Worm (Caenorhabditis elegans): ENCODE results near the gene snt-5.

The snt-5 gene

DNA sequence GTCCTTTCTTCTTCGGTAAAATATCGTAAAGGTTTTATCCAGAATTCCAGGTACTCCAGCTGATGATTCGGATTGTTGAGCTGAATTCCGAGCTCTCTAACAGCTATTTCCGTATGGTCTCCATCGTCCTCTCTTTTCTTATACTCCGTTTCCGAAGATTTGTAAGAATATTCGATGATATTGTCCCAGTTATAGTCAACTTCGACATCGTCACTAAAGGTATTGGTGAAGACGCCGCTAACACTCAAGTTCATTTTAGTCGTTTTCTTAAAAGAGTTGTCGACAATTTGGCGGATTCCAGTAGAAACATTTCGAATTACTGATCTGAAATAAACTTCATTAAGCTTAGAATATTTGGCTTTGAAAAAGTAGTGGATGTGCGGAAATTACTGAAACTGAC is 23.7 kb upstream of the snt-5 start:
- TF ChIP-seq spr-1 (tag; optimal IDR thresholded peaks at IDR 0.05), result no peak
- TF ChIP-seq skn-1 (tag; optimal IDR thresholded peaks at IDR 0.05), result no peak

DNA sequence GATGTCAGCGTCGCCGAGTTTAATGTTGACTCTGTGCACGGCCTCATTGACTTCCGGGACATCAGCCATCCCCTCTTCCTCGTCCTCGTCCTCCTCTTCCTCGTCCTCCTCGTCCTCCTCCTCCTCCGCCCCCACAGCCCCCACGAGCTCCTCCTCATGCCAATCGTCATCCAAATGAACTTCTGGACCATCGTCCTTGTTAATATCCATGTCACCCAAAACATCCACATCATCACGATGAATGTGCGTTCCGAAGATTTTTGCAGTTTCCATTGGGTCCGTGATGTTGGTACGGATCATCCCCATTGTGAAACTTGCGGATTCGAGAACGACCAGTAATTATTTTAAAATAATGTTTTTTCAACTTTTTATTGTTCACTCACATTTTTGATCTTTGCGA is 23.0 kb upstream of the snt-5 start:
- no peak for TF ChIP-seq ctbp-1 (GFP tag; IDR thresholded peaks at IDR 0.05)
- TF ChIP-seq set-16 (GFP tag; IDR thresholded peaks at IDR 0.05), result peak; percentile 80
- no peak for TF ChIP-seq hlh-30 (tag; optimal IDR thresholded peaks at IDR 0.05; ENCODE audit: insufficient read depth)
- peak; percentile 99 for TF ChIP-seq aha-1 (tag)
- no peak for TF ChIP-seq pqm-1 (tag; optimal IDR thresholded peaks at IDR 0.05)

DNA sequence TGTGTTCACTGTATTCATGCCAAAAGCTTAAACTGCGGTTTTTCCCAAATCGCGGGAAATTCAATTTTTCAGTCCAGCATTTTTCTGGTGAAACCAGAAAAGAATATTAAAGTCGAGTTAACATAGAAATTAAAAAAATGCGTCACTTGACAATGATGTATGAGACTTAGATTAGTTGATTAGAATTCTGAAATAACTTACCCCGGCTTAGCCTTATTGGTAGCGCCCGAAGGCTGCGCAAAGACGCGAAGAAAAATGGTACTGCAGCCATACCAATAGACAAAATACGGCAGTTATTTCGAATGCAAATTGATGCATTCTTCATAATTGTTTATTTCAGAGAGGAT is 22.0 kb upstream of the snt-5 start:
- TF ChIP-seq zfp-3 (GFP tag; conservative IDR thresholded peaks at IDR 0.05) (no peak), saeg-2 (GFP tag; IDR thresholded peaks at IDR 0.05) (no peak)

DNA sequence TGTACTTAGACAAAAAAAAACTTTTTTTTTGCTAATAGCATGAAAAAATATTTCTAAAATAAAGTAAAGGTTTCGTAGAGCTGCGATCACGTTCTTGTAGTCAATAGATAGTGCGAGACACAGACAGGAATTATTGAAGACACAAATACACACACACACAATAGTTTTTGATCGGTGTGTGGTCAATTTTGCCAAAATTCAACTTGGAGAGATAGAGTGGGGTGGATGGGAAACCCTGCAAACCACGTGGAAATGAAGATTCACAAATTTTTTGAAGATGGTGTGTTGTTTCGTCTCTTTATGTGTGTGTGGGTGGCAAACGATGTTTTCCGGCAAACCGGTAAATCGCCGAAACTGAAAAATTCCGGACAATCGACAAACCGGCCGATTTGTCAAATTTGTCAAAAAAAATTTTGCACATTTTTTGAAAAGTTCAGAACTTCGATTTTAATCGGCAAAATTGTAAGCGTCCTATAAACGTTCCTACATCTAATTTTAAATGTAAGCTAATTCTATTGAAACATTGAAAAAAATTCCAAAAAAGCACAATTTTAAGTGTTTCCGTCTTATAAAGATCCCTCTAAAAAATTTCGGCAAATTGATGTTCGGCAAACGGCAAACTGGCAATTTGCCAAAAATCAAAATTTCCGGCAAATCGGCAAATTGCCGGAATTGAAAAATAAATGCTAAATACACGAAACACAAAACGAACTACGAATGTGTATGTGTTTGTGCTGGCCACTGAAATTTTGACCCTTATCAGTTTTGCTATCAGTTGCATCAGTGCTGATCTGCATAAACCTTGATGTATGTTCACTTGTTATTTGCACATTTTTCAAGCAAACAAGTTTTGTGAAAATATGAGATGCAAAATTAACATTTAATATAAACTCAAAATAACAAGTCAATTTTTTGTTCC is 21.4 kb upstream of the snt-5 start:
- TF ChIP-seq daf-16 (GFP tag; optimal IDR thresholded peaks at IDR 0.05) (no peak), daf-16 (tag; optimal IDR thresholded peaks at IDR 0.05) (peak; percentile 90), ctbp-1 (GFP tag; IDR thresholded peaks at IDR 0.05) (no peak), hlh-11 (tag; optimal IDR thresholded peaks at IDR 0.05) (peak; percentile 4), lin-15B (tag; optimal IDR thresholded peaks at IDR 0.05) (no peak), aha-1 (tag) (peak; percentile 97), unc-62 (GFP tag; optimal IDR thresholded peaks at IDR 0.05 in 1 of 2) (peak in 1 of 2 experiments; percentile 87), unc-62 (tag; optimal IDR thresholded peaks at IDR 0.05) (no peak), nhr-28 (tag; optimal IDR thresholded peaks at IDR 0.05) (peak; percentile 87), dve-1 (tag; optimal IDR thresholded peaks at IDR 0.05; ENCODE audit: insufficient read depth) (peak; percentile 28), ama-1 (optimal IDR thresholded peaks at IDR 0.05) (no peak), pqm-1 (tag; optimal IDR thresholded peaks at IDR 0.05) (peak; percentile 64)

DNA sequence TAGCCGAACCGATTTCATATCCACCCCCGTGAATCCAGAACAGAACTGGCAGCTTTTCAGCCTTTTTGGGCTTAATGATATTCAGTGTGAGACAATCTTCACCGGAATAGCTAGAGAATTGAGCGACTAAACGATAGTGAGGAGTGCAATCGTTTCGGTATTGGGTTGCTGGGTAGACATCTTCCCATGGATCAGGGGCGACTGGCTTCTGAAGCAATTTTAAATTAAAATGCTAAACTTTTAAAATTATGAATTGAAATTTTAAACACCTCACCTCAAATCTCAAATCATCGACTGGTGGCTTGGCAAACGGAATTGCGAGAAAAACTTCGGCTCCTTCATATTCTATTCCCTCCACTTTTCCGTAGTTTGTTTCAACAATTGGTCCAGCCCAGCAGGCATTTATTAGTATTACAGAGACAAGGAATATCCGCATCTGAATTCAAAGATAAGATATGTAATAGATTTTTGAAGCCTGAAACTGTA is 20.4 kb upstream of the snt-5 start, which contains the start of gene ges-1:
ges-1 (minus strand) TSS at position 436 of the 486 bp plus-strand sequence.
- TF ChIP-seq spr-3 (GFP tag; optimal IDR thresholded peaks at IDR 0.05) (no peak), lim-7 (GFP tag; IDR thresholded peaks at IDR 0.05) (no peak), attf-4 (tag; optimal IDR thresholded peaks at IDR 0.05) (no peak), unc-62 (GFP tag; optimal IDR thresholded peaks at IDR 0.05 in 1 of 2) (peak in 1 of 2 experiments; percentile 13), unc-62 (tag; optimal IDR thresholded peaks at IDR 0.05) (no peak), ZK337.2 (GFP tag; IDR thresholded peaks at IDR 0.05) (no peak), aha-1 (tag) (peak; percentile 90)

DNA sequence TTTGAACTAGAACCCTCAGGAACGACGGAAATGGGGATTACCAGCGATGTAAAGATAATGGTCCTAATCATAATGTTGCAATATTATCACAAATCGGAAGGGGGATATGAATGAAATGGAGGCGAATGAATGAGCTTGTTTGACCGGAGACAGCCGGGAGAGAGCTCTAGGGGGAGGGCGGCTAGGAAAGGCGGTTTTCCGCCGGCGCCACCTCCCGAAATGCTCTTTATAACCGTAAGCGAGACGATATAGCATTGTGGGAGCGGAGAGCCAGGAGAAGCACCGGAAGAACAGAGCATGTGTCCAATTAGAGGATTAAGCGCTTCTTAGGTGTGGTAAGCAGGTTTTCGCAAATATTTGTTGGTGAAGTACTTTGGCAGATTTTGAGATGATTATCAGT is 14.2 kb upstream of the snt-5 start, which contains the start of gene R12A1.3:
R12A1.3 (minus strand) TSS at position 200 of the 400 bp plus-strand sequence.
- TF ChIP-seq lin-1 (GFP tag; IDR thresholded peaks at IDR 0.05) (no peak), set-16 (GFP tag; IDR thresholded peaks at IDR 0.05) (peak; percentile 54; the same call in 1 of the 2 replicates)

DNA sequence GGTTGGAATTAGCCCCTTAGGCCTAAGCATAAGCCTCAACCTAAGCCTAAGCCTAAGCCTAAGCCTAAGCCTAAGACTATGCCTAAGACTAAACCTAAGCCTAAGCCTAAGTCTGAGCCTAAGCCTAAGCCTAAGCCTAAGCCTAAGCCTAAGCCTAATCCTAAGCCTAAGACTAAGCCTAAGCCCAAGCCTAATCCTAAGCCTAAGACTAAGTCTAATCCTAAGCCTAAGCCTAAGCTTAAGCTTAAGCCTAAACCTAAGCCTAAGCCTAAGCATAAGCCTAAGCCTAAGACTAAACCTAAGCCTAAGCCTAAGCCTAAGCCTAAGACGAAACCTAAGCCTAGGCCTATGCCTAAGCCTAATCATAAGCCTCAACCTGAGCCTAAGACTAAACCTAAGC is 12.0 kb upstream of the snt-5 start:
- no peak for TF ChIP-seq ceh-82 (tag; optimal IDR thresholded peaks at IDR 0.05)
- TF ChIP-seq cey-2 (tag; optimal IDR thresholded peaks at IDR 0.05; ENCODE audit: borderline replicate concordance, insufficient read depth), result no peak
- no peak for TF ChIP-seq unc-62 (GFP tag; optimal IDR thresholded peaks at IDR 0.05 in 1 of 2)
- no peak for TF ChIP-seq unc-62 (tag; optimal IDR thresholded peaks at IDR 0.05)
- TF ChIP-seq aha-1 (tag), result no peak
- no peak for TF ChIP-seq tra-1 (GFP tag; IDR thresholded peaks at IDR 0.05)
- no peak for TF ChIP-seq gei-8 (GFP tag; optimal IDR thresholded peaks at IDR 0.05)
- TF ChIP-seq F44E2.7 (GFP tag; IDR thresholded peaks at IDR 0.05), result no peak
- TF ChIP-seq nhr-102 (tag; optimal IDR thresholded peaks at IDR 0.05), result no peak

Measured in whole organism, L4 larva.